Fruit fly (Drosophila melanogaster) whole organism, wandering third instar larva: ENCODE results near the gene CG43339.

ENCODE experiments used
- Abd-B ChIP-seq: fragments of >200 bp; optimal IDR thresholded peaks from 2 replicates; lab custom pipeline; 2017; ENCODE audit warnings: missing biosample characterization, missing genetic modification characterization
- CrebA ChIP-seq: fragments of 200-800 bp; sonication (Bioruptor generic); optimal IDR thresholded peaks from 2 replicates; lab custom pipeline; 2016; ENCODE audit warnings: missing biosample characterization, mild to moderate bottlenecking, missing genetic modification characterization, borderline replicate concordance
- Jra ChIP-seq: sonication (Bioruptor generic); optimal IDR thresholded peaks from 2 replicates; lab custom pipeline; 2016; ENCODE audit warnings: missing biosample characterization, missing genetic modification characterization
- dl ChIP-seq, 2 experiments: fragments of 175-275, 200-275 bp in 1 of 2; fragments of 200-275 bp in 1 of 2; sonication (Bioruptor generic); optimal IDR thresholded peaks; lab custom pipeline; 2018; ENCODE audit warnings: mild to moderate bottlenecking in 2 of 2, missing biosample characterization in 2 of 2, missing genetic modification characterization in 2 of 2, moderate library complexity in 2 of 2; ENCODE audit not compliant: partially characterized antibody in 2 of 2, insufficient read depth in 1 of 2
- h ChIP-seq: fragments of 200-800 bp; sonication (Bioruptor generic); optimal IDR thresholded peaks from 3 replicates; lab custom pipeline; 2016; ENCODE audit warnings: missing biosample characterization, mild to moderate bottlenecking, missing genetic modification characterization
- usp ChIP-seq: fragments of >200 bp; optimal IDR thresholded peaks from 2 replicates; lab custom pipeline; 2017; ENCODE audit warnings: missing biosample characterization, missing genetic modification characterization

- TF ChIP-seq usp (no peak), dl (GFP tag; optimal IDR thresholded peaks at IDR 0.05; lab: Kevin White, UChicago; ENCODE audit: insufficient read depth in 1 of 2, partially characterized antibody in 2 of 2) (no peak), Jra (GFP tag; lab: Kevin White, UChicago) (peak; percentile 26), Abd-B (GFP tag; lab: Kevin White, UChicago) (no peak), h (no peak), CrebA (GFP tag; lab: Kevin White, UChicago) (no peak)
These were observed 5.0 kb upstream of the CG43339 start for dm6 chr2L:18677910-18678639.
